Worm (Caenorhabditis elegans) whole organism, L2 larva: ENCODE results near the gene C28C12.12.
A peak's percentile ranks its signal among the peaks of the same experiment; 100 is the strongest.

Source experiments
- C34F6.9 ChIP-seq: fragments of 150-350 bp; optimal IDR thresholded peaks from 2 replicates; lab custom pipeline; 2014; ENCODE audit warnings: missing biosample characterization, missing genetic modification characterization
- F13H6.1 ChIP-seq: sonication (generic microtip); optimal IDR thresholded peaks from 2 replicates; lab custom pipeline; 2016; ENCODE audit warnings: missing genetic modification characterization, missing compliant biosample characterization
- Y55F3AM.14 ChIP-seq: fragments of 200-800 bp; sonication (Bioruptor generic); optimal IDR thresholded peaks from 2 replicates; lab custom pipeline; 2018; ENCODE audit warnings: mild to moderate bottlenecking, missing genetic modification characterization, missing compliant biosample characterization
- ZK546.5 ChIP-seq: sonication (generic microtip); optimal IDR thresholded peaks from 2 replicates; lab custom pipeline; 2017; ENCODE audit warnings: missing biosample characterization, missing genetic modification characterization
- alr-1 ChIP-seq: fragments of 150-350 bp; optimal IDR thresholded peaks from 2 replicates; lab custom pipeline; 2014; ENCODE audit warnings: missing biosample characterization, missing genetic modification characterization
- aly-2 ChIP-seq: fragments of 150-350 bp; optimal IDR thresholded peaks from 2 replicates; lab custom pipeline; 2014; ENCODE audit warnings: missing biosample characterization, missing genetic modification characterization
- ama-1 ChIP-seq: fragments of 150-350 bp; optimal IDR thresholded peaks from 2 replicates; lab custom pipeline; 2018; ENCODE audit warnings: inconsistent platforms
- blmp-1 ChIP-seq: sonication (generic microtip); optimal IDR thresholded peaks from 2 replicates; lab custom pipeline; 2017; ENCODE audit warnings: missing genetic modification characterization, mild to moderate bottlenecking, missing compliant biosample characterization, antibody characterized with exemption, moderate library complexity; ENCODE audit not compliant: insufficient read depth
- ceh-16 ChIP-seq: fragments of 150-350 bp; optimal IDR thresholded peaks from 2 replicates; lab custom pipeline; 2014; ENCODE audit warnings: missing biosample characterization, missing genetic modification characterization
- ceh-82 ChIP-seq: fragments of 150-350 bp; optimal IDR thresholded peaks from 2 replicates; lab custom pipeline; 2014; ENCODE audit warnings: missing biosample characterization, missing genetic modification characterization
- crh-2 ChIP-seq: sonication (generic microtip); optimal IDR thresholded peaks from 2 replicates; lab custom pipeline; 2017; ENCODE audit warnings: missing biosample characterization, missing genetic modification characterization
- dmd-4 ChIP-seq: sonication (generic microtip); optimal IDR thresholded peaks from 2 replicates; lab custom pipeline; 2017; ENCODE audit warnings: missing biosample characterization, missing genetic modification characterization
- elt-1 ChIP-seq: fragments of 150-350 bp; optimal IDR thresholded peaks from 2 replicates; lab custom pipeline; 2014; ENCODE audit warnings: missing biosample characterization, missing genetic modification characterization
- elt-3 ChIP-seq: sonication (generic microtip); optimal IDR thresholded peaks from 2 replicates; lab custom pipeline; 2017; ENCODE audit warnings: missing biosample characterization, missing genetic modification characterization
- fos-1 ChIP-seq: fragments of 150-350 bp; optimal IDR thresholded peaks from 2 replicates; lab custom pipeline; 2014; ENCODE audit warnings: missing biosample characterization, missing genetic modification characterization
- gmeb-1 ChIP-seq: fragments of 150-350 bp; optimal IDR thresholded peaks from 2 replicates; lab custom pipeline; 2014; ENCODE audit warnings: missing biosample characterization, missing genetic modification characterization
- lin-11 ChIP-seq: fragments of 150-350 bp; sonication (generic microtip); optimal IDR thresholded peaks from 2 replicates; lab custom pipeline; 2014; ENCODE audit warnings: missing biosample characterization, missing genetic modification characterization, inconsistent platforms, mixed read lengths
- lin-13 ChIP-seq: fragments of 150-350 bp; optimal IDR thresholded peaks from 2 replicates; lab custom pipeline; 2014; ENCODE audit warnings: missing biosample characterization, missing genetic modification reagents, missing genetic modification characterization
- lin-39 ChIP-seq: fragments of 150-350 bp; optimal IDR thresholded peaks from 2 replicates; lab custom pipeline; 2014; ENCODE audit warnings: missing biosample characterization, missing genetic modification reagents, missing genetic modification characterization
- lsy-2 ChIP-seq, 2 experiments: fragments of 150-350 bp in 1 of 2; sonication (generic microtip) in 1 of 2; optimal IDR thresholded peaks; 2 replicates each; lab custom pipeline; 2014 to 2017; ENCODE audit warnings: missing biosample characterization in 2 of 2, missing genetic modification characterization in 2 of 2
- mab-5 ChIP-seq: fragments of 150-350 bp; optimal IDR thresholded peaks from 2 replicates; lab custom pipeline; 2014; ENCODE audit warnings: missing biosample characterization, missing genetic modification characterization
- mbf-1 ChIP-seq: sonication (generic microtip); optimal IDR thresholded peaks from 2 replicates; lab custom pipeline; 2017; ENCODE audit warnings: missing biosample characterization, missing genetic modification characterization
- mdl-1 ChIP-seq, 2 experiments: fragments of 150-350 bp in 1 of 2; sonication (generic microtip) in 1 of 2; optimal IDR thresholded peaks; 2 replicates each; lab custom pipeline; 2017; ENCODE audit warnings: missing biosample characterization in 2 of 2, missing genetic modification characterization in 2 of 2
- nhr-129 ChIP-seq: fragments of 150-350 bp; optimal IDR thresholded peaks from 2 replicates; lab custom pipeline; 2014; ENCODE audit warnings: missing biosample characterization, missing genetic modification characterization
- nhr-21 ChIP-seq: fragments of 150-350 bp; optimal IDR thresholded peaks from 2 replicates; lab custom pipeline; 2014; ENCODE audit warnings: missing biosample characterization, missing genetic modification characterization
- nhr-23 ChIP-seq: fragments of 150-350 bp; optimal IDR thresholded peaks from 2 replicates; lab custom pipeline; 2014; ENCODE audit warnings: missing biosample characterization, missing genetic modification reagents, missing genetic modification characterization
- nhr-237 ChIP-seq: fragments of 150-350 bp; optimal IDR thresholded peaks from 2 replicates; lab custom pipeline; 2014; ENCODE audit warnings: missing biosample characterization, missing genetic modification characterization
- nhr-25 ChIP-seq: fragments of 150-350 bp; sonication (generic microtip); optimal IDR thresholded peaks from 3 replicates; lab custom pipeline; 2014; ENCODE audit warnings: missing biosample characterization, missing genetic modification characterization
- nhr-6 ChIP-seq: fragments of 150-350 bp; optimal IDR thresholded peaks from 2 replicates; lab custom pipeline; 2014; ENCODE audit warnings: missing biosample characterization, missing genetic modification characterization
- nhr-77 ChIP-seq: fragments of 150-350 bp; optimal IDR thresholded peaks from 2 replicates; lab custom pipeline; 2014; ENCODE audit warnings: missing biosample characterization, missing genetic modification characterization
- peb-1 ChIP-seq: fragments of 150-350 bp; optimal IDR thresholded peaks from 2 replicates; lab custom pipeline; 2014; ENCODE audit warnings: missing biosample characterization, missing genetic modification characterization
- sem-4 ChIP-seq: fragments of 150-350 bp; optimal IDR thresholded peaks from 2 replicates; lab custom pipeline; 2014; ENCODE audit warnings: missing biosample characterization, missing genetic modification reagents, missing genetic modification characterization
- skn-1 ChIP-seq: sonication (generic microtip); optimal IDR thresholded peaks from 2 replicates; lab custom pipeline; 2017; ENCODE audit warnings: missing biosample characterization, missing genetic modification characterization
- sma-3 ChIP-seq: sonication (generic microtip); optimal IDR thresholded peaks from 2 replicates; lab custom pipeline; 2016; ENCODE audit warnings: missing genetic modification reagents, missing genetic modification characterization, missing compliant biosample characterization
- sma-9 ChIP-seq, 2 experiments: fragments of 150-350 bp in 1 of 2; sonication (generic microtip) in 1 of 2; optimal IDR thresholded peaks; 2 replicates each; lab custom pipeline; 2014 to 2016; ENCODE audit warnings: missing genetic modification characterization in 2 of 2, mild to moderate bottlenecking in 1 of 2, missing biosample characterization in 1 of 2, missing compliant biosample characterization in 1 of 2, missing genetic modification reagents in 1 of 2, moderate library complexity in 1 of 2
- unc-55 ChIP-seq: fragments of 150-350 bp; sonication (generic microtip); optimal IDR thresholded peaks from 3 replicates; lab custom pipeline; 2014; ENCODE audit warnings: missing biosample characterization, missing genetic modification reagents, missing genetic modification characterization
- unc-62 ChIP-seq: fragments of 150-350 bp; optimal IDR thresholded peaks from 2 replicates; lab custom pipeline; 2014; ENCODE audit warnings: missing biosample characterization, missing genetic modification reagents, missing genetic modification characterization
- zag-1 ChIP-seq: fragments of 150-350 bp; optimal IDR thresholded peaks from 2 replicates; lab custom pipeline; 2014; ENCODE audit warnings: missing biosample characterization, missing genetic modification characterization
- ztf-4 ChIP-seq: fragments of 150-350 bp; optimal IDR thresholded peaks from 2 replicates; lab custom pipeline; 2014; ENCODE audit warnings: missing biosample characterization, missing genetic modification characterization

The C28C12.12 gene

ce11 chrIV:8534189-8534588, 38.0 kb upstream of the C28C12.12 start:
- TF ChIP-seq fos-1 (tag; lab: Kevin White, UChicago) (peak; percentile 25), lin-39 (tag; lab: Kevin White, UChicago) (no peak), elt-1 (tag; lab: Kevin White, UChicago) (no peak), alr-1 (no peak), mab-5 (tag; lab: Kevin White, UChicago) (no peak), lsy-2 (tag; optimal IDR thresholded peaks at IDR 0.05; lab: Kevin White, UChicago) (no peak)

- TF ChIP-seq fos-1 (tag; lab: Kevin White, UChicago) = peak; percentile 31
- no peak for TF ChIP-seq ztf-4 (tag; lab: Kevin White, UChicago)
- TF ChIP-seq mdl-1 (tag; optimal IDR thresholded peaks at IDR 0.05; lab: Kevin White, UChicago) = peak in 1 of 2 experiments; percentile 19
- TF ChIP-seq blmp-1 (tag; lab: Kevin White, UChicago) = peak; percentile 57
- TF ChIP-seq sma-9 (GFP tag; optimal IDR thresholded peaks at IDR 0.05; lab: Kevin White, UChicago) = peak; percentile 73
- no peak for TF ChIP-seq sma-9 (tag; optimal IDR thresholded peaks at IDR 0.05; lab: Kevin White, UChicago)
- TF ChIP-seq nhr-237 (tag; lab: Kevin White, UChicago) = no peak
- no peak for TF ChIP-seq dmd-4
- no peak for TF ChIP-seq aly-2 (tag; lab: Kevin White, UChicago)
- peak; percentile 9 for TF ChIP-seq sma-3 (GFP tag; lab: Kevin White, UChicago)
- no peak for TF ChIP-seq crh-2
- TF ChIP-seq ama-1 (lab: Kevin White, UChicago) = no peak
- TF ChIP-seq lin-13 (GFP tag; lab: Kevin White, UChicago) = no peak
These were observed 36.6 kb upstream of the C28C12.12 start for ce11 chrIV:8532796-8533195.

- no peak for TF ChIP-seq F13H6.1 (tag; lab: Kevin White, UChicago)
- no peak for TF ChIP-seq nhr-237 (tag; lab: Kevin White, UChicago)
- peak; percentile 22 for TF ChIP-seq sma-3 (GFP tag; lab: Kevin White, UChicago)
- TF ChIP-seq crh-2 = peak; percentile 11
- no peak for TF ChIP-seq ceh-82 (tag; lab: Kevin White, UChicago)
- no peak for TF ChIP-seq dmd-4
- peak; percentile 85 for TF ChIP-seq sma-9 (GFP tag; optimal IDR thresholded peaks at IDR 0.05; lab: Kevin White, UChicago)
- no peak for TF ChIP-seq sma-9 (tag; optimal IDR thresholded peaks at IDR 0.05; lab: Kevin White, UChicago)
- no peak for TF ChIP-seq mab-5 (tag; lab: Kevin White, UChicago)
- TF ChIP-seq nhr-77 = no peak
- no peak for TF ChIP-seq mdl-1 (tag; optimal IDR thresholded peaks at IDR 0.05; lab: Kevin White, UChicago)
- no peak for TF ChIP-seq nhr-23 (tag; lab: Kevin White, UChicago)
- TF ChIP-seq fos-1 (tag; lab: Kevin White, UChicago) = peak; percentile 75
- TF ChIP-seq nhr-6 (tag; lab: Kevin White, UChicago) = no peak
- TF ChIP-seq aly-2 (tag; lab: Kevin White, UChicago) = no peak
- TF ChIP-seq blmp-1 (tag; lab: Kevin White, UChicago) = peak; percentile 67
- TF ChIP-seq alr-1 = no peak
These were observed 35.9 kb upstream of the C28C12.12 start for ce11 chrIV:8532024-8532423.

ce11 chrIV:8530042-8531027, 34.2 kb upstream of the C28C12.12 start:
- TF ChIP-seq aly-2 (tag; lab: Kevin White, UChicago) = no peak
- TF ChIP-seq nhr-237 (tag; lab: Kevin White, UChicago) = no peak
- TF ChIP-seq nhr-21 (tag; lab: Kevin White, UChicago) = peak; percentile 92
- peak; percentile 60 for TF ChIP-seq F13H6.1 (tag; lab: Kevin White, UChicago)
- no peak for TF ChIP-seq unc-62
- TF ChIP-seq nhr-25 = peak; percentile 91
- TF ChIP-seq nhr-77 = no peak
- peak; percentile 58 for TF ChIP-seq gmeb-1 (tag; lab: Kevin White, UChicago)
- peak; percentile 16 for TF ChIP-seq C34F6.9 (tag; lab: Kevin White, UChicago)
- TF ChIP-seq lsy-2 (tag; optimal IDR thresholded peaks at IDR 0.05; lab: Kevin White, UChicago) = peak in 1 of 2 experiments; percentile 60
- no peak for TF ChIP-seq elt-3 (tag; lab: Kevin White, UChicago)
- no peak for TF ChIP-seq lin-13 (GFP tag; lab: Kevin White, UChicago)
- peak; percentile 67 for TF ChIP-seq nhr-6 (tag; lab: Kevin White, UChicago)
- TF ChIP-seq lin-11 (tag; lab: Kevin White, UChicago) = no peak
- peak; percentile 89 for TF ChIP-seq crh-2
- peak; percentile 46 for TF ChIP-seq nhr-129 (tag; lab: Kevin White, UChicago)
- TF ChIP-seq sem-4 (tag; lab: Kevin White, UChicago) = peak; percentile 69
- TF ChIP-seq mab-5 (tag; lab: Kevin White, UChicago) = peak; percentile 5
- TF ChIP-seq blmp-1 (tag; lab: Kevin White, UChicago) = peak; percentile 97
- peak; percentile 94 for TF ChIP-seq sma-3 (GFP tag; lab: Kevin White, UChicago)
- TF ChIP-seq Y55F3AM.14 (GFP tag; lab: Kevin White, UChicago) = peak; percentile 39
- TF ChIP-seq ama-1 (lab: Kevin White, UChicago) = no peak
- no peak for TF ChIP-seq ZK546.5 (tag; lab: Kevin White, UChicago)
- no peak for TF ChIP-seq ceh-16 (tag; lab: Kevin White, UChicago)
- TF ChIP-seq fos-1 (tag; lab: Kevin White, UChicago) = peak; percentile 99
- TF ChIP-seq sma-9 (GFP tag; optimal IDR thresholded peaks at IDR 0.05; lab: Kevin White, UChicago) = peak; percentile 96
- no peak for TF ChIP-seq sma-9 (tag; optimal IDR thresholded peaks at IDR 0.05; lab: Kevin White, UChicago)
- no peak for TF ChIP-seq mbf-1 (tag; lab: Kevin White, UChicago)
- no peak for TF ChIP-seq alr-1
- TF ChIP-seq skn-1 (tag; lab: Kevin White, UChicago) = peak; percentile 43
- peak; percentile 36 to 64 for TF ChIP-seq mdl-1 (tag; optimal IDR thresholded peaks at IDR 0.05; lab: Kevin White, UChicago)
- no peak for TF ChIP-seq peb-1 (tag; lab: Kevin White, UChicago)
- no peak for TF ChIP-seq zag-1 (tag; lab: Kevin White, UChicago)
- TF ChIP-seq unc-55 (GFP tag; lab: Kevin White, UChicago) = no peak
- no peak for TF ChIP-seq elt-1 (tag; lab: Kevin White, UChicago)
